Comparison of ENCODE assay signal across 7 worm cellular contexts in genomic region chrV:9664620-9665019, ce11.
A peak's percentile ranks its signal among the peaks of the same experiment; 100 is the strongest.
TF ChIP-seq lines count a peak whose summit lies in the region.

No protein-coding gene starts in this region.

TF ChIP-seq in whole organism, L1 larva, 84 proteins besides CTCF, POLR2A, EP300 and RAD21 (continues in another document):
- TF ChIP-seq lin-35 (GFP tag; optimal IDR thresholded peaks at IDR 0.05; lab: Kevin White, UChicago) (peak in 1 of 2 experiments; percentile 38), zip-4 (GFP tag; optimal IDR thresholded peaks at IDR 0.05; lab: Kevin White, UChicago) (no peak), nhr-90 (tag; optimal IDR thresholded peaks at IDR 0.05; lab: Kevin White, UChicago; ENCODE audit: poor library complexity) (no peak), fos-1 (tag; optimal IDR thresholded peaks at IDR 0.05; lab: Kevin White, UChicago) (no peak), pqm-1 (tag; optimal IDR thresholded peaks at IDR 0.05; lab: Kevin White, UChicago) (no peak), snpc-4 (tag; optimal IDR thresholded peaks at IDR 0.05; lab: Kevin White, UChicago) (no peak), skn-1 (tag; optimal IDR thresholded peaks at IDR 0.05; lab: Kevin White, UChicago) (no peak), sox-4 (tag; optimal IDR thresholded peaks at IDR 0.05; lab: Kevin White, UChicago) (no peak), nhr-12 (tag; optimal IDR thresholded peaks at IDR 0.05; lab: Kevin White, UChicago) (no peak), tbx-2 (tag; optimal IDR thresholded peaks at IDR 0.05; lab: Kevin White, UChicago) (peak; percentile 38), lsy-2 (tag; optimal IDR thresholded peaks at IDR 0.05; lab: Kevin White, UChicago) (peak in 1 of 2 experiments; percentile 43), ceh-82 (tag; optimal IDR thresholded peaks at IDR 0.05; lab: Kevin White, UChicago) (peak in 2 of 3 experiments; percentile 36 to 64), swsn-7 (tag; optimal IDR thresholded peaks at IDR 0.05; lab: Kevin White, UChicago) (peak; percentile 18)

TF ChIP-seq in whole organism, L2 larva, 48 proteins besides CTCF, POLR2A, EP300 and RAD21 (continues in another document):
- TF ChIP-seq ceh-16 (tag; optimal IDR thresholded peaks at IDR 0.05; lab: Kevin White, UChicago) (no peak), unc-62 (GFP tag; optimal IDR thresholded peaks at IDR 0.05; lab: Kevin White, UChicago) (no peak), crh-2 (tag; optimal IDR thresholded peaks at IDR 0.05; lab: Kevin White, UChicago) (no peak), nhr-77 (tag; optimal IDR thresholded peaks at IDR 0.05; lab: Kevin White, UChicago) (no peak), mbf-1 (tag; optimal IDR thresholded peaks at IDR 0.05; lab: Kevin White, UChicago) (no peak), dmd-4 (tag; optimal IDR thresholded peaks at IDR 0.05; lab: Kevin White, UChicago) (no peak), fos-1 (tag; optimal IDR thresholded peaks at IDR 0.05; lab: Kevin White, UChicago) (no peak), nhr-25 (tag; optimal IDR thresholded peaks at IDR 0.05; lab: Kevin White, UChicago) (no peak), nhr-21 (tag; optimal IDR thresholded peaks at IDR 0.05; lab: Kevin White, UChicago) (no peak), zag-1 (tag; optimal IDR thresholded peaks at IDR 0.05; lab: Kevin White, UChicago) (peak; percentile 72), ztf-4 (tag; optimal IDR thresholded peaks at IDR 0.05; lab: Kevin White, UChicago) (no peak), lin-11 (tag; optimal IDR thresholded peaks at IDR 0.05; lab: Kevin White, UChicago) (peak; percentile 51), nhr-23 (tag; optimal IDR thresholded peaks at IDR 0.05; lab: Kevin White, UChicago) (no peak), ZK546.5 (tag; optimal IDR thresholded peaks at IDR 0.05; lab: Kevin White, UChicago) (no peak)

TF ChIP-seq in whole organism, L3 larva, 47 proteins besides CTCF, POLR2A, EP300 and RAD21:
- TF ChIP-seq nhr-25 (tag; optimal IDR thresholded peaks at IDR 0.05; lab: Kevin White, UChicago) (no peak), lin-15B (tag; optimal IDR thresholded peaks at IDR 0.05; lab: Kevin White, UChicago) (peak; percentile 29), jun-1 (tag; optimal IDR thresholded peaks at IDR 0.05; lab: Kevin White, UChicago) (no peak), lin-39 (tag; optimal IDR thresholded peaks at IDR 0.05; lab: Kevin White, UChicago) (peak; percentile 74), mdl-1 (tag; optimal IDR thresholded peaks at IDR 0.05; lab: Kevin White, UChicago) (peak; percentile 43), nfya-1 (tag; optimal IDR thresholded peaks at IDR 0.05; lab: Kevin White, UChicago; ENCODE audit: insufficient read depth) (peak; percentile 59), fkh-10 (GFP tag; optimal IDR thresholded peaks at IDR 0.05; lab: Kevin White, UChicago) (peak; percentile 78)

TF ChIP-seq in whole organism, L4 larva, 104 proteins besides CTCF, POLR2A, EP300 and RAD21 (continues in another document):
- TF ChIP-seq nhr-76 (tag; optimal IDR thresholded peaks at IDR 0.05; lab: Kevin White, UChicago): no peak
- TF ChIP-seq hlh-11 (tag; optimal IDR thresholded peaks at IDR 0.05; lab: Kevin White, UChicago): no peak
- peak; percentile 50; the same call in 1 of the 2 replicates for TF ChIP-seq ctbp-1 (GFP tag; IDR thresholded peaks at IDR 0.05; lab: Robert Waterston, UW)
- TF ChIP-seq gei-8 (GFP tag; optimal IDR thresholded peaks at IDR 0.05; lab: Kevin White, UChicago): no peak
- no peak for TF ChIP-seq zip-2 (tag; optimal IDR thresholded peaks at IDR 0.05; lab: Kevin White, UChicago)
- peak; percentile 96 for TF ChIP-seq aha-1 (tag; lab: Kevin White, UChicago)
- TF ChIP-seq ztf-11 (tag; optimal IDR thresholded peaks at IDR 0.05; lab: Kevin White, UChicago): no peak
- TF ChIP-seq ceh-32 (tag; optimal IDR thresholded peaks at IDR 0.05; lab: Kevin White, UChicago; ENCODE audit: poor library complexity): no peak
- no peak for TF ChIP-seq egl-43 (GFP tag; IDR thresholded peaks at IDR 0.05; lab: Robert Waterston, UW)
- TF ChIP-seq mdl-1 (tag; optimal IDR thresholded peaks at IDR 0.05; lab: Kevin White, UChicago): peak in 1 of 2 experiments; percentile 48
- TF ChIP-seq spr-3 (GFP tag; optimal IDR thresholded peaks at IDR 0.05; lab: Kevin White, UChicago): no peak
- TF ChIP-seq ceh-20 (GFP tag; IDR thresholded peaks at IDR 0.05; lab: Robert Waterston, UW): no peak
- no peak for TF ChIP-seq duxl-1 (tag; optimal IDR thresholded peaks at IDR 0.05; lab: Kevin White, UChicago; ENCODE audit: poor library complexity)
- TF ChIP-seq hlh-30 (tag; optimal IDR thresholded peaks at IDR 0.05; lab: Kevin White, UChicago; ENCODE audit: insufficient read depth): peak; percentile 27
- TF ChIP-seq ZK546.5 (tag; optimal IDR thresholded peaks at IDR 0.05; lab: Kevin White, UChicago): no peak

TF ChIP-seq in whole organism, late embryonic, 69 proteins besides CTCF, POLR2A, EP300 and RAD21:
- TF ChIP-seq unc-42 (tag; optimal IDR thresholded peaks at IDR 0.05; lab: Kevin White, UChicago) (peak; percentile 14), unc-86 (tag; optimal IDR thresholded peaks at IDR 0.05; lab: Kevin White, UChicago) (peak; percentile 18), sox-2 (GFP tag; IDR thresholded peaks at IDR 0.05; lab: Robert Waterston, UW) (no peak), hlh-6 (tag; optimal IDR thresholded peaks at IDR 0.05; lab: Kevin White, UChicago) (no peak), ceh-31 (tag; optimal IDR thresholded peaks at IDR 0.05; lab: Kevin White, UChicago) (peak; percentile 82), pqm-1 (tag; optimal IDR thresholded peaks at IDR 0.05; lab: Kevin White, UChicago) (no peak), nfya-1 (tag; optimal IDR thresholded peaks at IDR 0.05; lab: Kevin White, UChicago) (peak; percentile 56), pros-1 (tag; optimal IDR thresholded peaks at IDR 0.05; lab: Kevin White, UChicago) (no peak), ceh-14 (tag; optimal IDR thresholded peaks at IDR 0.05; lab: Kevin White, UChicago) (no peak), ceh-19 (GFP tag; optimal IDR thresholded peaks at IDR 0.05; lab: Kevin White, UChicago) (peak; percentile 39), ref-2 (tag; optimal IDR thresholded peaks at IDR 0.05; lab: Kevin White, UChicago) (peak; percentile 0), tbx-2 (tag; optimal IDR thresholded peaks at IDR 0.05; lab: Kevin White, UChicago) (peak; percentile 44), ceh-48 (tag; optimal IDR thresholded peaks at IDR 0.05; lab: Kevin White, UChicago) (peak; percentile 30), C38D4.7 (GFP tag; optimal IDR thresholded peaks at IDR 0.05; lab: Kevin White, UChicago) (no peak)

TF ChIP-seq in whole organism, mixed stage, embryonic, 35 proteins besides CTCF, POLR2A, EP300 and RAD21 (continues in another document):
- TF ChIP-seq sptf-1 (tag; optimal IDR thresholded peaks at IDR 0.05; lab: Kevin White, UChicago) (no peak), lin-32 (GFP tag; optimal IDR thresholded peaks at IDR 0.05; lab: Kevin White, UChicago) (no peak), nhr-28 (tag; optimal IDR thresholded peaks at IDR 0.05; lab: Kevin White, UChicago) (no peak), ceh-39 (tag; optimal IDR thresholded peaks at IDR 0.05; lab: Kevin White, UChicago) (no peak), bed-3 (GFP tag; optimal IDR thresholded peaks at IDR 0.05; lab: Kevin White, UChicago) (no peak), nhr-12 (tag; optimal IDR thresholded peaks at IDR 0.05; lab: Kevin White, UChicago) (no peak), flh-1 (GFP tag; optimal IDR thresholded peaks at IDR 0.05; lab: Kevin White, UChicago) (no peak), nhr-237 (tag; optimal IDR thresholded peaks at IDR 0.05; lab: Kevin White, UChicago) (no peak), hlh-1 (tag; optimal IDR thresholded peaks at IDR 0.05; lab: Kevin White, UChicago) (no peak), tbx-8 (GFP tag; optimal IDR thresholded peaks at IDR 0.05; lab: Kevin White, UChicago) (no peak), mls-2 (tag; optimal IDR thresholded peaks at IDR 0.05; lab: Kevin White, UChicago) (no peak), lsy-2 (tag; optimal IDR thresholded peaks at IDR 0.05; lab: Kevin White, UChicago) (peak; percentile 10), mab-5 (tag; optimal IDR thresholded peaks at IDR 0.05; lab: Kevin White, UChicago) (no peak), unc-62 (GFP tag; optimal IDR thresholded peaks at IDR 0.05; lab: Kevin White, UChicago) (no peak), ceh-43 (GFP tag; optimal IDR thresholded peaks at IDR 0.05; lab: Kevin White, UChicago) (no peak), elt-1 (tag; optimal IDR thresholded peaks at IDR 0.05; lab: Kevin White, UChicago; ENCODE audit: borderline replicate concordance, insufficient read depth) (no peak), unc-120 (tag; optimal IDR thresholded peaks at IDR 0.05; lab: Kevin White, UChicago; ENCODE audit: poor library complexity, severe bottlenecking) (no peak), mep-1 (tag; optimal IDR thresholded peaks at IDR 0.05; lab: Kevin White, UChicago) (peak; percentile 32), zip-8 (tag; optimal IDR thresholded peaks at IDR 0.05; lab: Kevin White, UChicago) (no peak)

TF ChIP-seq in whole organism, young adult, 124 proteins besides CTCF, POLR2A, EP300 and RAD21:
- TF ChIP-seq Y53G8AR.9 (GFP tag; conservative IDR thresholded peaks at IDR 0.05; lab: Robert Waterston, UW) (no peak), ZK185.1 (tag; optimal IDR thresholded peaks at IDR 0.05; lab: Kevin White, UChicago; ENCODE audit: poor library complexity, severe bottlenecking) (peak; percentile 21), K12H6.12 (tag; optimal IDR thresholded peaks at IDR 0.05; lab: Kevin White, UChicago) (peak; percentile 5), Y56A3A.18 (GFP tag; IDR thresholded peaks at IDR 0.05; lab: Robert Waterston, UW) (0 out of 2 replicates have a peak, but pooled peaks have one; percentile 28)
